Worm (Caenorhabditis elegans) whole organism, midembryonic: ENCODE measurements around the gene F35H10.2.

ENCODE experiments used
- T22C8.4 ChIP-seq: fragments of 200-800 bp; sonication (Bioruptor generic); IDR thresholded peaks from 2 replicates; pipeline ENCODE4 v1.3.6; 2022; ENCODE audit warnings: missing genetic modification characterization, missing compliant biosample characterization
- flt-1 ChIP-seq: fragments of 200-800 bp; sonication (Bioruptor generic); IDR thresholded peaks from 2 replicates; pipeline ENCODE4 v1.3.6; 2022; ENCODE audit warnings: missing genetic modification characterization, missing compliant biosample characterization
- tab-1 ChIP-seq: fragments of 200-800 bp; sonication (Bioruptor generic); IDR thresholded peaks from 2 replicates; pipeline ENCODE4 v1.3.6; 2022; ENCODE audit warnings: missing genetic modification characterization, missing compliant biosample characterization
- ztf-29 ChIP-seq: fragments of 200-800 bp; sonication (Bioruptor generic); IDR thresholded peaks from 2 replicates; pipeline ENCODE4 v1.3.6; 2022; ENCODE audit warnings: missing genetic modification reagents, missing genetic modification characterization, missing compliant biosample characterization

DNA sequence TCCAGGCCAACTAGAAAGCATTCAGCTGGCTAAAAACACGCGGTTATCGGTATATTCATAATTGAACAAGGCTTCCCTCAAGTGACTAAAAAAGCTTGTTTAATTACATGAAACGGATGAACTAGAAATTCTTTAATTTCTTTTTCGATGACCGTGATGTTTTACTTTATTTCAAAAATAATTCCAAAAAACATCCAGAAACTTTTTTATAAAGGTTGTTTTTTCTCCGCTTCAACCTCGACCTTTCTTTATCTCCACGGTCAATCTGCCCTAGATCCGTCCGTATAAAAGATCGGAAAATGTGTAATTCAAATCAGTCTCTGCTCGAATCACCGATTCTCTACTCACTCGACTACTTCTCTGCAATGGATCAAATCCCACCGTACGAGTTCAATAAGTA, 16.5 kb downstream of the F35H10.2 start, which contains the start of gene F17E9.5:
- TF ChIP-seq ztf-29 (no peak), tab-1 (no peak), T22C8.4 (GFP tag; lab: Robert Waterston, UW) (no peak), flt-1 (GFP tag; lab: Robert Waterston, UW) (no peak)
